Worm (Caenorhabditis elegans) whole organism, L3 larva: ENCODE results near the gene F59A2.5.

Experiments
- R02D3.7 ChIP-seq: fragments of 150-350 bp; optimal IDR thresholded peaks from 2 replicates; lab custom pipeline; 2014; ENCODE audit warnings: missing biosample characterization, missing genetic modification characterization
- ZK546.5 ChIP-seq: sonication (generic microtip); optimal IDR thresholded peaks from 2 replicates; lab custom pipeline; 2017; ENCODE audit warnings: missing biosample characterization, missing genetic modification characterization
- ama-1 ChIP-seq: fragments of 150-350 bp; optimal IDR thresholded peaks from 2 replicates; lab custom pipeline; 2018
- ceh-16 ChIP-seq: sonication (generic microtip); optimal IDR thresholded peaks from 2 replicates; lab custom pipeline; 2017; ENCODE audit warnings: missing biosample characterization, missing genetic modification characterization
- ceh-82 ChIP-seq: fragments of 150-350 bp; optimal IDR thresholded peaks from 2 replicates; lab custom pipeline; 2014; ENCODE audit warnings: missing biosample characterization, missing genetic modification characterization
- ceh-9 ChIP-seq: sonication (generic microtip); optimal IDR thresholded peaks from 2 replicates; lab custom pipeline; 2018; ENCODE audit warnings: missing biosample characterization, missing genetic modification characterization
- daf-12 ChIP-seq: fragments of 150-350 bp; optimal IDR thresholded peaks from 2 replicates; lab custom pipeline; 2014; ENCODE audit warnings: missing biosample characterization, missing genetic modification reagents, missing genetic modification characterization
- elt-1 ChIP-seq: fragments of 150-350 bp; optimal IDR thresholded peaks from 2 replicates; lab custom pipeline; 2014; ENCODE audit warnings: missing biosample characterization, missing genetic modification characterization
- elt-2 ChIP-seq: sonication (generic microtip); optimal IDR thresholded peaks from 2 replicates; lab custom pipeline; 2016; ENCODE audit warnings: missing genetic modification reagents, mild to moderate bottlenecking, missing genetic modification characterization, missing compliant biosample characterization
- eor-1 ChIP-seq, 2 experiments: fragments of 150-350 bp; optimal IDR thresholded peaks; 2 replicates each; lab custom pipeline; 2014 to 2018; ENCODE audit warnings: missing biosample characterization in 2 of 2, missing genetic modification characterization in 2 of 2
- fkh-10 ChIP-seq: sonication (generic microtip); optimal IDR thresholded peaks from 2 replicates; lab custom pipeline; 2017; ENCODE audit warnings: missing biosample characterization, missing genetic modification reagents, missing genetic modification characterization
- fkh-2 ChIP-seq: fragments of 150-350 bp; optimal IDR thresholded peaks from 2 replicates; lab custom pipeline; 2014; ENCODE audit warnings: missing biosample characterization, missing genetic modification reagents, missing genetic modification characterization
- lin-15B ChIP-seq: fragments of 150-350 bp; optimal IDR thresholded peaks from 2 replicates; lab custom pipeline; 2014; ENCODE audit warnings: missing biosample characterization, missing genetic modification characterization
- lsy-12 ChIP-seq: sonication (generic microtip); optimal IDR thresholded peaks from 2 replicates; lab custom pipeline; 2016; ENCODE audit warnings: mild to moderate bottlenecking, missing genetic modification characterization, missing compliant biosample characterization
- mdl-1 ChIP-seq: fragments of 150-350 bp; optimal IDR thresholded peaks from 2 replicates; lab custom pipeline; 2014; ENCODE audit warnings: missing biosample characterization, missing genetic modification characterization
- mml-1 ChIP-seq: fragments of 150-350 bp; sonication (generic microtip); optimal IDR thresholded peaks from 3 replicates; lab custom pipeline; 2014; ENCODE audit warnings: missing biosample characterization, missing genetic modification characterization
- nfya-1 ChIP-seq: sonication (generic microtip); optimal IDR thresholded peaks from 2 replicates; lab custom pipeline; 2017; ENCODE audit warnings: missing genetic modification characterization, mild to moderate bottlenecking, missing compliant biosample characterization, antibody characterized with exemption, moderate library complexity; ENCODE audit not compliant: insufficient read depth
- nhr-11 ChIP-seq: fragments of 150-350 bp; optimal IDR thresholded peaks from 2 replicates; lab custom pipeline; 2014; ENCODE audit warnings: missing biosample characterization, missing genetic modification characterization
- nhr-23 ChIP-seq: fragments of 150-350 bp; optimal IDR thresholded peaks from 2 replicates; lab custom pipeline; 2014; ENCODE audit warnings: missing biosample characterization, missing genetic modification reagents, missing genetic modification characterization
- nhr-237 ChIP-seq: fragments of 150-350 bp; optimal IDR thresholded peaks from 2 replicates; lab custom pipeline; 2014; ENCODE audit warnings: missing biosample characterization, missing genetic modification characterization
- nhr-25 ChIP-seq: sonication (generic microtip); optimal IDR thresholded peaks from 2 replicates; lab custom pipeline; 2017; ENCODE audit warnings: missing biosample characterization, missing genetic modification characterization
- nhr-28 ChIP-seq: fragments of 150-350 bp; optimal IDR thresholded peaks from 2 replicates; lab custom pipeline; 2014; ENCODE audit warnings: missing biosample characterization, missing genetic modification characterization
- nhr-43 ChIP-seq: sonication (generic microtip); optimal IDR thresholded peaks from 2 replicates; lab custom pipeline; 2016; ENCODE audit warnings: mild to moderate bottlenecking, missing genetic modification characterization, missing compliant biosample characterization; ENCODE audit not compliant: poor library complexity, severe bottlenecking
- nhr-76 ChIP-seq: fragments of 150-350 bp; sonication (generic microtip); optimal IDR thresholded peaks from 5 replicates; lab custom pipeline; 2014; ENCODE audit warnings: missing biosample characterization, missing genetic modification characterization
- nhr-77 ChIP-seq: fragments of 150-350 bp; optimal IDR thresholded peaks from 2 replicates; lab custom pipeline; 2014; ENCODE audit warnings: missing biosample characterization, missing genetic modification characterization
- sea-2 ChIP-seq: fragments of 150-350 bp; sonication (generic microtip); optimal IDR thresholded peaks from 4 replicates; lab custom pipeline; 2014; ENCODE audit warnings: missing biosample characterization, missing genetic modification reagents, missing genetic modification characterization
- skn-1 ChIP-seq: fragments of 150-350 bp; optimal IDR thresholded peaks from 2 replicates; lab custom pipeline; 2014; ENCODE audit warnings: missing biosample characterization, missing genetic modification characterization
- unc-39 ChIP-seq: sonication (generic microtip); optimal IDR thresholded peaks from 4 replicates; lab custom pipeline; 2017; ENCODE audit warnings: missing biosample characterization, missing genetic modification characterization
- unc-62 ChIP-seq: fragments of 150-350 bp; sonication (generic microtip); optimal IDR thresholded peaks from 4 replicates; lab custom pipeline; 2014; ENCODE audit warnings: missing biosample characterization, missing genetic modification reagents, missing genetic modification characterization
- ztf-11 ChIP-seq: fragments of 150-350 bp; optimal IDR thresholded peaks from 2 replicates; lab custom pipeline; 2014; ENCODE audit warnings: missing biosample characterization, missing genetic modification characterization

F59A2.5 gene

ce11 chrIII:3397678-3398077, 7.0 kb upstream of the F59A2.5 start, which contains the start of gene clpf-1:
Gene clpf-1, plus strand, starts transcription at chrIII:3397743.
- no peak for TF ChIP-seq elt-2 (tag; lab: Kevin White, UChicago)
- TF ChIP-seq ama-1 (lab: Kevin White, UChicago), result peak; percentile 21
- TF ChIP-seq, all 47 proteins: peak for 1

ce11 chrIII:3398485-3398884, 6.2 kb upstream of the F59A2.5 start:
- TF ChIP-seq lsy-12 (tag; lab: Kevin White, UChicago), result no peak
- TF ChIP-seq lin-15B (tag; lab: Kevin White, UChicago), result no peak
- no peak for TF ChIP-seq nhr-77 (tag; lab: Kevin White, UChicago)
- no peak for TF ChIP-seq mml-1
- TF ChIP-seq fkh-2, result no peak
- no peak for TF ChIP-seq elt-2 (tag; lab: Kevin White, UChicago)
- TF ChIP-seq sea-2 (GFP tag; lab: Kevin White, UChicago), result no peak
- no peak for TF ChIP-seq ceh-16 (tag; lab: Kevin White, UChicago)
- TF ChIP-seq nhr-28 (tag; lab: Kevin White, UChicago), result no peak
- no peak for TF ChIP-seq ztf-11
- TF ChIP-seq ceh-82 (tag; lab: Kevin White, UChicago), result no peak
- no peak for TF ChIP-seq skn-1 (tag; lab: Kevin White, UChicago)
- no peak for TF ChIP-seq nhr-76 (tag; lab: Kevin White, UChicago)
- TF ChIP-seq mdl-1 (tag; lab: Kevin White, UChicago), result no peak
- no peak for TF ChIP-seq nhr-25 (tag; lab: Kevin White, UChicago)
- TF ChIP-seq R02D3.7 (tag; lab: Kevin White, UChicago), result no peak
- TF ChIP-seq ceh-9 (tag; lab: Kevin White, UChicago), result no peak
- TF ChIP-seq nhr-11, result no peak
- no peak for TF ChIP-seq nhr-237 (tag; lab: Kevin White, UChicago)

DNA sequence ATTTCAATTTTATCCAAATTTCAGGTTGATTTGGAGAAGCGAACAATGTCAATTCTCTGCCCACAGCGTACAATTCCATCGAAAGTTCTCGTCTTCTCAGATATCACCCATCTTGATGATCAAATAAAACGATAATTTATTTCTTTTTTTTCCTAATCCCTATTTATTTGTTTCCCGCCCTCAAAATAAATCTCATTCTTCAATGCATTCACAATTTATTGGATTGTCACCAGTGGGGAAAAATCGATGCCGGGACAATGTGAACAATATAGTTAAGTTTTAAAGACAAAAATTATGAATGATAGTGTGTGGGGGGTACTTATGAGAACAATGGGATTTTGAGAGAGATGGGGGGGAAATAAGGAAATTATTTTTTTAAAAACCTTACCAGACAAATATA, 4.2 kb upstream of the F59A2.5 start:
- TF ChIP-seq ceh-16 (tag; lab: Kevin White, UChicago) (no peak), elt-1 (tag; lab: Kevin White, UChicago) (no peak), nhr-43 (tag; lab: Kevin White, UChicago) (no peak), unc-39 (no peak), ZK546.5 (tag; lab: Kevin White, UChicago) (no peak), daf-12 (tag; lab: Kevin White, UChicago) (no peak), nhr-23 (tag; lab: Kevin White, UChicago) (no peak), fkh-10 (no peak), nhr-76 (tag; lab: Kevin White, UChicago) (no peak)

ce11 chrIII:3405535-3405934, 872 bp downstream of the F59A2.5 start, which contains the start of gene golg-4:
Gene golg-4, plus strand, starts transcription at chrIII:3405568.
- peak; percentile 54 for TF ChIP-seq ama-1 (lab: Kevin White, UChicago)
- no peak for TF ChIP-seq nhr-28 (tag; lab: Kevin White, UChicago)

DNA sequence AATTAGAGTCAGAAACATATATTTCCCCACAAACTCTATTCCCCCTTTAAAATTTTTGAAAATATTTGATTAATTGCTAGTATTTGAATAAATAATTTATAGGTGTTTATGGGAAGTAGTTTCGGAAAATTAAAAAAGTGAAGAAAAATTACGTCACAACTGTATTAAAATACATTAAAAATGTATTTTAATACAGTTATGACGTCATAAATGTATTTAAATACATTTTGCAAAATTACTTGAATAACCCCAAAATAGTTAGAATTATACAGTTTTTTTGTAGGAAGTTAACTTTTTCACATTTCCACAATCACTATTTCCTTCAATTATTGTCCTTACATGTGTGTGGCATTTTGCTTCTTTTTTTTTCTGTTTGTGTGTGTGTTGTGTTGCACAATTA, 8.8 kb downstream of the F59A2.5 start:
- TF ChIP-seq lin-15B (tag; lab: Kevin White, UChicago), result no peak

ce11 chrIII:3414412-3414811, 9.7 kb downstream of the F59A2.5 start:
- TF ChIP-seq ama-1 (lab: Kevin White, UChicago) (no peak), unc-62 (GFP tag; lab: Kevin White, UChicago) (no peak)

ce11 chrIII:3417453-3417852, 12.8 kb downstream of the F59A2.5 start:
- no peak for TF ChIP-seq eor-1 (tag; optimal IDR thresholded peaks at IDR 0.05; lab: Kevin White, UChicago)
- TF ChIP-seq nfya-1, result peak; percentile 87
